Fruit fly (Drosophila melanogaster) whole organism, adult: ENCODE results near the gene Cyp4d14.

Source experiments
- CG11617 ChIP-seq: fragments of 200-800 bp; sonication (Bioruptor generic); optimal IDR thresholded peaks from 2 replicates; lab custom pipeline; 2017; ENCODE audit warnings: mild to moderate bottlenecking, missing biosample characterization, missing genetic modification reagents, missing genetic modification characterization
- CG12768 ChIP-seq: fragments of 200-800 bp; sonication (Bioruptor generic); optimal IDR thresholded peaks from 2 replicates; lab custom pipeline; 2017; ENCODE audit warnings: missing biosample characterization, missing genetic modification characterization, mild to moderate bottlenecking, moderate library complexity, missing genetic modification reagents
- CG14711 ChIP-seq: fragments of 200-800 bp; sonication (Bioruptor generic); optimal IDR thresholded peaks from 2 replicates; lab custom pipeline; 2018; ENCODE audit warnings: missing biosample characterization, mild to moderate bottlenecking, missing genetic modification characterization, moderate library complexity
- CG1620 ChIP-seq: fragments of 200-800 bp; sonication (Bioruptor generic); optimal IDR thresholded peaks from 2 replicates; lab custom pipeline; 2016; ENCODE audit warnings: missing biosample characterization, missing genetic modification characterization
- CG33017 ChIP-seq: fragments of 200-800 bp; sonication (Bioruptor generic); optimal IDR thresholded peaks from 2 replicates; lab custom pipeline; 2018; ENCODE audit warnings: missing biosample characterization, mild to moderate bottlenecking, missing genetic modification characterization, moderate library complexity
- CG5204 ChIP-seq: fragments of 200-800 bp; sonication (Bioruptor generic); optimal IDR thresholded peaks from 2 replicates; lab custom pipeline; 2016; ENCODE audit warnings: missing biosample characterization, missing genetic modification characterization
- CG7045 ChIP-seq: fragments of 200-800 bp; sonication (Bioruptor generic); optimal IDR thresholded peaks from 2 replicates; lab custom pipeline; 2017; ENCODE audit warnings: missing biosample characterization, mild to moderate bottlenecking, missing genetic modification characterization
- CG7101 ChIP-seq: fragments of 200-800 bp; sonication (Bioruptor generic); optimal IDR thresholded peaks from 2 replicates; lab custom pipeline; 2018; ENCODE audit warnings: missing biosample characterization, mild to moderate bottlenecking, missing genetic modification characterization, moderate library complexity
- Clk ChIP-seq: fragments of 200-800 bp; sonication (Bioruptor generic); optimal IDR thresholded peaks from 2 replicates; lab custom pipeline; 2017; ENCODE audit warnings: missing biosample characterization, missing genetic modification characterization
- Crg-1 ChIP-seq: fragments of 200-800 bp; sonication (Bioruptor generic); optimal IDR thresholded peaks from 2 replicates; lab custom pipeline; 2016; ENCODE audit warnings: missing biosample characterization, missing genetic modification characterization
- Hr96 ChIP-seq: fragments of 200-800 bp; sonication (Bioruptor generic); optimal IDR thresholded peaks from 2 replicates; lab custom pipeline; 2016; ENCODE audit warnings: missing biosample characterization, missing genetic modification characterization
- Mnt ChIP-seq: fragments of 200-800 bp; sonication (Bioruptor generic); optimal IDR thresholded peaks from 2 replicates; lab custom pipeline; 2016; ENCODE audit warnings: missing biosample characterization, mild to moderate bottlenecking, missing genetic modification characterization
- bab1 ChIP-seq: fragments of 200-800 bp; sonication (Bioruptor generic); optimal IDR thresholded peaks from 3 replicates; lab custom pipeline; 2019; ENCODE audit warnings: missing biosample characterization, mild to moderate bottlenecking, missing genetic modification characterization, moderate library complexity
- cic ChIP-seq: fragments of 200-800 bp; sonication (Bioruptor generic); optimal IDR thresholded peaks from 2 replicates; lab custom pipeline; 2017; ENCODE audit warnings: missing biosample characterization, mild to moderate bottlenecking, missing genetic modification characterization, moderate library complexity
- cnc ChIP-seq, 2 experiments: fragments of >200 bp; optimal IDR thresholded peaks; 2 replicates each; lab custom pipeline; 2017
- kay ChIP-seq: fragments of 200-800 bp; sonication (Bioruptor generic); peaks from one replicate; lab custom pipeline; 2016; ENCODE audit warnings: missing biosample characterization, missing genetic modification characterization, borderline replicate concordance
- ovo ChIP-seq: fragments of 200-800 bp; sonication (Bioruptor generic); optimal IDR thresholded peaks from 2 replicates; lab custom pipeline; 2016; ENCODE audit warnings: missing biosample characterization, missing genetic modification characterization
- pad ChIP-seq: fragments of 200-800 bp; sonication (Bioruptor generic); optimal IDR thresholded peaks from 3 replicates; lab custom pipeline; 2017; ENCODE audit warnings: missing biosample characterization, missing genetic modification characterization, mild to moderate bottlenecking, moderate library complexity, missing genetic modification reagents
- tj ChIP-seq: fragments of 200-800 bp; sonication (Bioruptor generic); optimal IDR thresholded peaks from 3 replicates; lab custom pipeline; 2017; ENCODE audit warnings: missing biosample characterization, mild to moderate bottlenecking, missing genetic modification characterization, moderate library complexity
- toe ChIP-seq: fragments of 200-800 bp; sonication (Bioruptor generic); optimal IDR thresholded peaks from 2 replicates; lab custom pipeline; 2016; ENCODE audit warnings: missing biosample characterization, missing genetic modification characterization

Cyp4d14 gene

dm6 chrX:2139610-2140009, 35.5 kb downstream of the Cyp4d14 start:
- no peak for TF ChIP-seq CG5204
- TF ChIP-seq CG7045 (GFP tag; lab: Kevin White, UChicago) = no peak
- TF ChIP-seq CG11617 (GFP tag; lab: Kevin White, UChicago) = no peak
- TF ChIP-seq cic (GFP tag; lab: Kevin White, UChicago) = no peak
- TF ChIP-seq cnc (optimal IDR thresholded peaks at IDR 0.05; lab: Kevin White, UChicago) = no peak
- no peak for TF ChIP-seq Crg-1 (GFP tag; lab: Kevin White, UChicago)
- TF ChIP-seq bab1 = no peak
- TF ChIP-seq CG7101 = no peak
- no peak for TF ChIP-seq Mnt
- no peak for TF ChIP-seq ovo (GFP tag; lab: Kevin White, UChicago)
- no peak for TF ChIP-seq CG12768 (GFP tag; lab: Kevin White, UChicago)
- TF ChIP-seq CG14711 (tag; lab: Kevin White, UChicago) = no peak
- TF ChIP-seq Hr96 (GFP tag; lab: Kevin White, UChicago) = no peak

DNA sequence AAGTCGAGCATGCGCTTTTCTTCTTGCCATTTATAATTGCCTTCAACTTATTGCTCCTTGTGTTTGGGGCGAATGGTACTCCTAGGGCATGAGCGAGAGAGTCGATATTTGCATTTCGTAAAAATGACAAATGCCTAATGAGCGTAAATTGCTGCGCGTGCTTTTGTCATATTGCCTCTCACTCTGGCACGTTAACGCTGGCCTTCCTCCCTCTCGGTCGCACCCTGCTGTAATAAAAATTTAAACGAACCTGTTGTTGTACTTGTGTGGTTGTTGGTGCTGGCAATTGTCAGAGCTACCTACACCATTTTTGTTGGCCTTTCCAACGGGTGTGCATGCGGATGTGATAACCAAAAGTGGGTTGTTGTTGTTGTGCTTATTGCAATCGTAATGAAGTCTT, 36.7 kb downstream of the Cyp4d14 start:
- TF ChIP-seq CG5204 (no peak), cic (GFP tag; lab: Kevin White, UChicago) (no peak), ovo (GFP tag; lab: Kevin White, UChicago) (no peak), kay (GFP tag; lab: Kevin White, UChicago) (peak; percentile 81), Crg-1 (GFP tag; lab: Kevin White, UChicago) (no peak), CG7101 (no peak), Mnt (peak; percentile 28), tj (peak; percentile 56)

DNA sequence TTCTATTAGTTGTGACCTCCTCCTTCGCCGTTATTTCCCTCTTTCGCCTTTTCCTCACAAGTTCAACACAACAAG, 36.9 kb downstream of the Cyp4d14 start, which contains the start of gene ph-p:
ph-p (minus strand) TSS at position 30 of the 75 bp plus-strand sequence.
- TF ChIP-seq cnc (optimal IDR thresholded peaks at IDR 0.05; lab: Kevin White, UChicago) = no peak
- no peak for TF ChIP-seq CG7045 (GFP tag; lab: Kevin White, UChicago)
- no peak for TF ChIP-seq Hr96 (GFP tag; lab: Kevin White, UChicago)
- no peak for TF ChIP-seq Crg-1 (GFP tag; lab: Kevin White, UChicago)
- no peak for TF ChIP-seq CG14711 (tag; lab: Kevin White, UChicago)
- TF ChIP-seq Clk (GFP tag; lab: Kevin White, UChicago) = no peak
- TF ChIP-seq CG12768 (GFP tag; lab: Kevin White, UChicago) = no peak
- no peak for TF ChIP-seq tj
- TF ChIP-seq pad (GFP tag; lab: Kevin White, UChicago) = no peak
- no peak for TF ChIP-seq CG33017 (tag; lab: Kevin White, UChicago)
- TF ChIP-seq CG5204 = no peak
- TF ChIP-seq bab1 = no peak
- TF ChIP-seq kay (GFP tag; lab: Kevin White, UChicago) = no peak
- no peak for TF ChIP-seq cic (GFP tag; lab: Kevin White, UChicago)
- no peak for TF ChIP-seq CG7101
- no peak for TF ChIP-seq toe (GFP tag; lab: Kevin White, UChicago)

DNA sequence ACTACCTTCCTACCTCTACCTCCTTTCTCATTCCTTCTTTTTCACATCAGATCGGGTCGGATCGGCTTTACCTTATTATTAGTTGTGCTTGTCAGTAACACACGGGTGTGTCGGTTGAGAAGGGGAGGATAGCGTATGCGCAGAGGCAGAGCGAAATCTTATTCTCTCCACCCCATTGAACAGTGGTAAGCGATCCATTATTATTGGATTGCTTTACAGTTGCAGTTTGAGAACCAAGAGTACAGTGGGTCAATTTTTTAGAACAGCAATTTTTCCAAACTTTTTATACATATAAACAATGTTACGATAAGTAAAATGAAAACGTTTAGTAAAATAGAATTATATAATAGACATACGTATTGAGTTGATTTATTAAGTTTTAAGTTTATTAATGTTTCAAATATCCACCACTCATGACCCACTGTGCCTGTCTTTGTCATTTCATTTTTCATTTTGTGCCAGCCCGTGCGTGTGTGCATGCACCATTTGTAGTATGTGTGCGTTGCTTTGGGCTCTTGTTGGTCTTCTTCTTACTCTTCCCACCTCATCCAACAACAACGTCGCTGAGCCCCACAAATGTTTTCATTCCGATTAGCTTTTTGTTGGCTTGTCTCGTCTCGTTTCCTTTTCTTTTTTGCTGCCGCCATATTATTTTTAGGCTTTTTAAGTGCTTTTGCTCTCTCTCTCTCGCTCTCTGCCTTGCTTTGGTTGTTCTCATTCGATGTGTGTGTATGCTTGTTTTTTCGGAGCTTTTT, 37.4 kb downstream of the Cyp4d14 start:
- TF ChIP-seq CG1620 (peak; percentile 98), Crg-1 (GFP tag; lab: Kevin White, UChicago) (peak; percentile 95), toe (GFP tag; lab: Kevin White, UChicago) (peak; percentile 98), CG33017 (tag; lab: Kevin White, UChicago) (peak; percentile 99), kay (GFP tag; lab: Kevin White, UChicago) (peak; percentile 98), CG5204 (peak; percentile 97), CG7045 (GFP tag; lab: Kevin White, UChicago) (peak; percentile 98), CG14711 (tag; lab: Kevin White, UChicago) (peak; percentile 98), bab1 (peak; percentile 87), CG7101 (peak; percentile 100), cnc (optimal IDR thresholded peaks at IDR 0.05; lab: Kevin White, UChicago) (no peak), Hr96 (GFP tag; lab: Kevin White, UChicago) (peak; percentile 99), ovo (GFP tag; lab: Kevin White, UChicago) (peak; percentile 97), CG12768 (GFP tag; lab: Kevin White, UChicago) (peak; percentile 98), CG11617 (GFP tag; lab: Kevin White, UChicago) (peak; percentile 99), Clk (GFP tag; lab: Kevin White, UChicago) (peak; percentile 98), tj (peak; percentile 90), cic (GFP tag; lab: Kevin White, UChicago) (peak; percentile 81), pad (GFP tag; lab: Kevin White, UChicago) (peak; percentile 93), Mnt (peak; percentile 97)

DNA sequence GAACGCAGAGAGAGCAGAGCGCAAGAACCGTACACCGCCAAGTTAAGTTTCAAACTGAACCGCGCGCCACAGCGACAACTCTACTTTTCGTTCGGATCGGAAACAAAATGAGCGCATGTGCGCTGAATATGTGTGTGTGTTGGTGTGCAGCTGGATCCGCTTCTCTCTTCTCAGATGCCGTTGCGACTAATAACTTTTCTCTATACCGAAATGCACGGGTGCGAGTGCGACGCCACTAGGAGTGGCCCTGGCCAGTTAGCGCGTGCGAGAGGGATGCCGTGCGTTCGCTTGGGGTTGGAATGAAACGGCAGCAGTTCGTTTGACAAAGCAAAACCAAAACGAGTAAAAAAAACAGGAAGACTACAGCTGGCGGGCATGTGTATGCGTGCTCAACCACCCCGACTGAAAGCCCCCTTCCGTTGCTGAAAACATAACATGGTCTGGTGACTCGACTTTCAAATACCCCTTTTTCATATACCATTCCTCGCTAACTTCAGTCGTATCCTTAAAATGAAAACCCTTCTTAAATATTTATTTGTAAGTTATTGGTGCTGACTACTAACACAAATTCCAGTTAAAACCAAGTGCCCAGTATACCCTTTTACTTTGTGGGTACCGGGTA, 38.2 kb downstream of the Cyp4d14 start:
- TF ChIP-seq ovo (GFP tag; lab: Kevin White, UChicago) = peak; percentile 78
- peak; percentile 85 for TF ChIP-seq tj
- TF ChIP-seq bab1 = peak; percentile 97
- TF ChIP-seq CG33017 (tag; lab: Kevin White, UChicago) = peak; percentile 97
- TF ChIP-seq toe (GFP tag; lab: Kevin White, UChicago) = peak; percentile 49
- peak; percentile 94 for TF ChIP-seq Hr96 (GFP tag; lab: Kevin White, UChicago)
- peak; percentile 96 for TF ChIP-seq pad (GFP tag; lab: Kevin White, UChicago)
- peak; percentile 45 for TF ChIP-seq cic (GFP tag; lab: Kevin White, UChicago)
- peak; percentile 91 for TF ChIP-seq CG11617 (GFP tag; lab: Kevin White, UChicago)
- TF ChIP-seq cnc (optimal IDR thresholded peaks at IDR 0.05; lab: Kevin White, UChicago) = no peak
- TF ChIP-seq kay (GFP tag; lab: Kevin White, UChicago) = no peak
- peak; percentile 81 for TF ChIP-seq CG1620
- peak; percentile 99 for TF ChIP-seq CG7101
- TF ChIP-seq CG7045 (GFP tag; lab: Kevin White, UChicago) = peak; percentile 80
- peak; percentile 97 for TF ChIP-seq CG12768 (GFP tag; lab: Kevin White, UChicago)
- peak; percentile 55 for TF ChIP-seq Clk (GFP tag; lab: Kevin White, UChicago)
- peak; percentile 75 for TF ChIP-seq CG5204
- peak; percentile 93 for TF ChIP-seq Crg-1 (GFP tag; lab: Kevin White, UChicago)
- TF ChIP-seq CG14711 (tag; lab: Kevin White, UChicago) = peak; percentile 99
- peak; percentile 66 for TF ChIP-seq Mnt
